Worm (Caenorhabditis elegans) whole organism, L4/young adult: ENCODE measurements around the gene nhr-68.

Source experiments
- W03F9.2 ChIP-seq: fragments of 150-350 bp; optimal IDR thresholded peaks from 2 replicates; lab custom pipeline; 2014; ENCODE audit warnings: missing biosample characterization, missing genetic modification characterization
- dao-5 ChIP-seq: sonication (generic microtip); optimal IDR thresholded peaks from 2 replicates; lab custom pipeline; 2016; ENCODE audit warnings: missing genotype, missing genetic modification characterization, moderate library complexity, missing compliant biosample characterization
- him-1 ChIP-seq: sonication (generic microtip); optimal IDR thresholded peaks from 2 replicates; lab custom pipeline; 2016; ENCODE audit warnings: missing genotype, missing genetic modification reagents, missing genetic modification characterization, missing compliant biosample characterization

ce11 chrV:11620081-11620480, 46.8 kb downstream of the nhr-68 start:
- TF ChIP-seq dao-5 (tag; lab: Kevin White, UChicago) (no peak), W03F9.2 (tag; lab: Kevin White, UChicago) (no peak), him-1 (no peak)
